Worm (Caenorhabditis elegans): Measurements from ENCODE around the gene prx-1.

prx-1 gene

ce11 chrX:14313627-14314026 lies at the start of gene prx-1:
Gene prx-1, plus strand, starts transcription at chrX:14313927.
- no peak for TF ChIP-seq tab-1 (GFP tag; IDR thresholded peaks at IDR 0.05)
- no peak for TF ChIP-seq ztf-23 (GFP tag; IDR thresholded peaks at IDR 0.05)
- TF ChIP-seq ztf-29 (GFP tag; IDR thresholded peaks at IDR 0.05): no peak

ce11 chrX:14267170-14267569 lies 46.6 kb upstream of the prx-1 start:
- TF ChIP-seq ref-1 (GFP tag; conservative IDR thresholded peaks at IDR 0.05) (no peak), cog-1 (tag; optimal IDR thresholded peaks at IDR 0.05) (no peak), med-1 (GFP tag; optimal IDR thresholded peaks at IDR 0.05; ENCODE audit: insufficient read depth) (no peak), tab-1 (GFP tag; IDR thresholded peaks at IDR 0.05) (no peak), ztf-23 (GFP tag; IDR thresholded peaks at IDR 0.05) (no peak), ztf-29 (GFP tag; IDR thresholded peaks at IDR 0.05) (no peak), flt-1 (GFP tag; IDR thresholded peaks at IDR 0.05) (no peak), klf-2 (GFP tag; conservative IDR thresholded peaks at IDR 0.05) (no peak), T22C8.4 (GFP tag; IDR thresholded peaks at IDR 0.05) (no peak)

- TF ChIP-seq ref-1 (GFP tag; conservative IDR thresholded peaks at IDR 0.05): no peak
- TF ChIP-seq cog-1 (tag; optimal IDR thresholded peaks at IDR 0.05): no peak
- no peak for TF ChIP-seq T22C8.4 (GFP tag; IDR thresholded peaks at IDR 0.05)
- no peak for TF ChIP-seq tab-1 (GFP tag; IDR thresholded peaks at IDR 0.05)
- TF ChIP-seq flt-1 (GFP tag; IDR thresholded peaks at IDR 0.05): no peak
- no peak for TF ChIP-seq ztf-23 (GFP tag; IDR thresholded peaks at IDR 0.05)
- TF ChIP-seq ztf-29 (GFP tag; IDR thresholded peaks at IDR 0.05): no peak
- TF ChIP-seq med-1 (GFP tag; optimal IDR thresholded peaks at IDR 0.05; ENCODE audit: insufficient read depth): no peak
- no peak for TF ChIP-seq klf-2 (GFP tag; conservative IDR thresholded peaks at IDR 0.05)
These were observed 45.9 kb upstream of the prx-1 start, which contains the start of gene del-1 for ce11 chrX:14267781-14268180. Gene del-1, plus strand, starts transcription at chrX:14268081.

- no peak for TF ChIP-seq med-1 (GFP tag; optimal IDR thresholded peaks at IDR 0.05; ENCODE audit: insufficient read depth)
- no peak for TF ChIP-seq cog-1 (tag; optimal IDR thresholded peaks at IDR 0.05)
- TF ChIP-seq klf-2 (GFP tag; conservative IDR thresholded peaks at IDR 0.05): no peak
- TF ChIP-seq flt-1 (GFP tag; IDR thresholded peaks at IDR 0.05): no peak
- TF ChIP-seq ztf-29 (GFP tag; IDR thresholded peaks at IDR 0.05): no peak
- no peak for TF ChIP-seq ref-1 (GFP tag; conservative IDR thresholded peaks at IDR 0.05)
- no peak for TF ChIP-seq T22C8.4 (GFP tag; IDR thresholded peaks at IDR 0.05)
- TF ChIP-seq tab-1 (GFP tag; IDR thresholded peaks at IDR 0.05): no peak
- no peak for TF ChIP-seq ztf-23 (GFP tag; IDR thresholded peaks at IDR 0.05)
These were observed 32.2 kb upstream of the prx-1 start, which contains the start of gene E02H4.2 for ce11 chrX:14281526-14281925. Gene E02H4.2, minus strand, starts transcription at chrX:14281626.

ce11 chrX:14287888-14288287 lies 25.8 kb upstream of the prx-1 start:
- TF ChIP-seq tab-1 (GFP tag; IDR thresholded peaks at IDR 0.05) (no peak), klf-2 (GFP tag; conservative IDR thresholded peaks at IDR 0.05) (no peak), ref-1 (GFP tag; conservative IDR thresholded peaks at IDR 0.05) (no peak), ztf-29 (GFP tag; IDR thresholded peaks at IDR 0.05) (no peak), flt-1 (GFP tag; IDR thresholded peaks at IDR 0.05) (no peak), med-1 (GFP tag; optimal IDR thresholded peaks at IDR 0.05; ENCODE audit: insufficient read depth) (no peak), cog-1 (tag; optimal IDR thresholded peaks at IDR 0.05) (no peak), T22C8.4 (GFP tag; IDR thresholded peaks at IDR 0.05) (no peak), ztf-23 (GFP tag; IDR thresholded peaks at IDR 0.05) (no peak)

- TF ChIP-seq ztf-29 (GFP tag; IDR thresholded peaks at IDR 0.05): no peak
- TF ChIP-seq ref-1 (GFP tag; conservative IDR thresholded peaks at IDR 0.05): no peak
- TF ChIP-seq klf-2 (GFP tag; conservative IDR thresholded peaks at IDR 0.05): no peak
- no peak for TF ChIP-seq ztf-23 (GFP tag; IDR thresholded peaks at IDR 0.05)
- TF ChIP-seq med-1 (GFP tag; optimal IDR thresholded peaks at IDR 0.05; ENCODE audit: insufficient read depth): no peak
- TF ChIP-seq tab-1 (GFP tag; IDR thresholded peaks at IDR 0.05): no peak
- no peak for TF ChIP-seq T22C8.4 (GFP tag; IDR thresholded peaks at IDR 0.05)
- TF ChIP-seq flt-1 (GFP tag; IDR thresholded peaks at IDR 0.05): no peak
- TF ChIP-seq cog-1 (tag; optimal IDR thresholded peaks at IDR 0.05): no peak
These were observed 23.7 kb upstream of the prx-1 start for ce11 chrX:14289993-14290392.

- TF ChIP-seq flt-1 (GFP tag; IDR thresholded peaks at IDR 0.05): no peak
- no peak for TF ChIP-seq tab-1 (GFP tag; IDR thresholded peaks at IDR 0.05)
- no peak for TF ChIP-seq ztf-29 (GFP tag; IDR thresholded peaks at IDR 0.05)
- TF ChIP-seq T22C8.4 (GFP tag; IDR thresholded peaks at IDR 0.05): no peak
- TF ChIP-seq cog-1 (tag; optimal IDR thresholded peaks at IDR 0.05): no peak
- no peak for TF ChIP-seq ztf-23 (GFP tag; IDR thresholded peaks at IDR 0.05)
- no peak for TF ChIP-seq ref-1 (GFP tag; conservative IDR thresholded peaks at IDR 0.05)
- no peak for TF ChIP-seq med-1 (GFP tag; optimal IDR thresholded peaks at IDR 0.05; ENCODE audit: insufficient read depth)
- no peak for TF ChIP-seq klf-2 (GFP tag; conservative IDR thresholded peaks at IDR 0.05)
These were observed 21.1 kb upstream of the prx-1 start for ce11 chrX:14292632-14293031.

- TF ChIP-seq med-1 (GFP tag; optimal IDR thresholded peaks at IDR 0.05; ENCODE audit: insufficient read depth) (no peak), cog-1 (tag; optimal IDR thresholded peaks at IDR 0.05) (no peak), ztf-23 (GFP tag; IDR thresholded peaks at IDR 0.05) (no peak), klf-2 (GFP tag; conservative IDR thresholded peaks at IDR 0.05) (no peak), ztf-29 (GFP tag; IDR thresholded peaks at IDR 0.05) (no peak), ref-1 (GFP tag; conservative IDR thresholded peaks at IDR 0.05) (no peak), flt-1 (GFP tag; IDR thresholded peaks at IDR 0.05) (no peak), T22C8.4 (GFP tag; IDR thresholded peaks at IDR 0.05) (no peak), tab-1 (GFP tag; IDR thresholded peaks at IDR 0.05) (no peak)
These were observed 17.2 kb upstream of the prx-1 start, which contains the start of gene madd-3 for ce11 chrX:14296559-14296958. Gene madd-3, minus strand, starts transcription at chrX:14296659.

- TF ChIP-seq ref-1 (GFP tag; conservative IDR thresholded peaks at IDR 0.05): no peak
- TF ChIP-seq ztf-29 (GFP tag; IDR thresholded peaks at IDR 0.05): no peak
- TF ChIP-seq med-1 (GFP tag; optimal IDR thresholded peaks at IDR 0.05; ENCODE audit: insufficient read depth): no peak
- TF ChIP-seq klf-2 (GFP tag; conservative IDR thresholded peaks at IDR 0.05): no peak
- 0 out of 2 replicates have a peak, but pooled peaks have one; percentile 17 for TF ChIP-seq ztf-23 (GFP tag; IDR thresholded peaks at IDR 0.05)
- peak; percentile 24 for TF ChIP-seq cog-1 (tag; optimal IDR thresholded peaks at IDR 0.05)
- TF ChIP-seq T22C8.4 (GFP tag; IDR thresholded peaks at IDR 0.05): peak; percentile 93
- TF ChIP-seq tab-1 (GFP tag; IDR thresholded peaks at IDR 0.05): no peak
- TF ChIP-seq flt-1 (GFP tag; IDR thresholded peaks at IDR 0.05): peak; percentile 82
These were observed 16.5 kb upstream of the prx-1 start for ce11 chrX:14297209-14297608.

ce11 chrX:14303078-14303477 lies 10.6 kb upstream of the prx-1 start, which contains the start of gene C11H1.5:
Gene C11H1.5, minus strand, starts transcription at chrX:14303178.
- no peak for TF ChIP-seq tab-1 (GFP tag; IDR thresholded peaks at IDR 0.05)
- TF ChIP-seq med-1 (GFP tag; optimal IDR thresholded peaks at IDR 0.05; ENCODE audit: insufficient read depth): no peak
- TF ChIP-seq cog-1 (tag; optimal IDR thresholded peaks at IDR 0.05): no peak
- TF ChIP-seq klf-2 (GFP tag; conservative IDR thresholded peaks at IDR 0.05): no peak
- TF ChIP-seq T22C8.4 (GFP tag; IDR thresholded peaks at IDR 0.05): no peak
- TF ChIP-seq ref-1 (GFP tag; conservative IDR thresholded peaks at IDR 0.05): no peak
- no peak for TF ChIP-seq ztf-23 (GFP tag; IDR thresholded peaks at IDR 0.05)
- TF ChIP-seq flt-1 (GFP tag; IDR thresholded peaks at IDR 0.05): no peak
- TF ChIP-seq ztf-29 (GFP tag; IDR thresholded peaks at IDR 0.05): no peak
